Fruit fly (Drosophila melanogaster) whole organism, embryonic: ENCODE measurements around the gene Nulp1.

ENCODE experiments used
- Adf1 ChIP-seq: fragments of 200-800 bp; sonication (Bioruptor generic); IDR thresholded peaks from 2 replicates; pipeline ENCODE4 v1.3.6; 2022; ENCODE audit warnings: missing biosample characterization, missing genetic modification characterization
- Awh ChIP-seq: fragments of 200-800 bp; sonication (Bioruptor generic); IDR thresholded peaks from 2 replicates; pipeline ENCODE4, ENCODE4 v1.3.6; 2022; ENCODE audit warnings: missing biosample characterization, missing genetic modification characterization
- CG10209 ChIP-seq: fragments of 200-800 bp; sonication (Bioruptor generic); optimal IDR thresholded peaks from 3 replicates; lab custom pipeline; 2017; ENCODE audit warnings: missing biosample characterization, mild to moderate bottlenecking, missing genetic modification characterization, missing genetic modification reagents
- CG10565 ChIP-seq: fragments of 200-800 bp; sonication (Bioruptor generic); optimal IDR thresholded peaks from 3 replicates; lab custom pipeline; 2016; ENCODE audit warnings: missing biosample characterization, mild to moderate bottlenecking, missing genetic modification characterization
- CG10654 ChIP-seq: fragments of 200-800 bp; sonication (Bioruptor generic); optimal IDR thresholded peaks from 2 replicates; lab custom pipeline; 2016; ENCODE audit warnings: missing biosample characterization, missing genetic modification characterization
- CG11504 ChIP-seq: fragments of 200-800 bp; sonication (Bioruptor generic); optimal IDR thresholded peaks from 3 replicates; lab custom pipeline; 2019; ENCODE audit warnings: missing biosample characterization, mild to moderate bottlenecking, missing genetic modification characterization, moderate library complexity
- CG1233 ChIP-seq: fragments of 200-800 bp; sonication (Bioruptor generic); optimal IDR thresholded peaks from 4 replicates; lab custom pipeline; 2018; ENCODE audit warnings: missing biosample characterization, mild to moderate bottlenecking, missing genetic modification characterization
- CG13296 ChIP-seq: fragments of 200-800 bp; sonication (Bioruptor generic); optimal IDR thresholded peaks from 3 replicates; lab custom pipeline; 2018; ENCODE audit warnings: missing biosample characterization, mild to moderate bottlenecking, missing genetic modification characterization
- CG13424 ChIP-seq: fragments of 200-800 bp; sonication (Bioruptor generic); optimal IDR thresholded peaks from 2 replicates; lab custom pipeline; 2019; ENCODE audit warnings: missing biosample characterization, mild to moderate bottlenecking, missing genetic modification characterization, moderate library complexity
- CG14441 ChIP-seq: fragments of 200-800 bp; sonication (Bioruptor generic); IDR thresholded peaks from 2 replicates; pipeline ENCODE4 v1.3.6; 2022; ENCODE audit warnings: missing biosample characterization, missing genetic modification characterization
- CG17186 ChIP-seq: fragments of 200-800 bp; sonication (Bioruptor generic); optimal IDR thresholded peaks from 3 replicates; lab custom pipeline; 2017; ENCODE audit warnings: missing biosample characterization, missing genetic modification reagents, missing genetic modification characterization
- CG18262 ChIP-seq: fragments of 200-800 bp; optimal IDR thresholded peaks from 3 replicates; lab custom pipeline; 2019; ENCODE audit warnings: missing biosample characterization, mild to moderate bottlenecking, missing genetic modification characterization, moderate library complexity
- CG2202 ChIP-seq: fragments of 200-800 bp; sonication (Bioruptor generic); optimal IDR thresholded peaks from 2 replicates; lab custom pipeline; 2018; ENCODE audit warnings: missing biosample characterization, mild to moderate bottlenecking, missing genetic modification characterization
- CG2678 ChIP-seq: fragments of 200-800 bp; sonication (Bioruptor generic); optimal IDR thresholded peaks from 3 replicates; lab custom pipeline; 2019; ENCODE audit warnings: missing biosample characterization, mild to moderate bottlenecking, missing genetic modification characterization, moderate library complexity
- CG43689 ChIP-seq: fragments of 200-800 bp; sonication (Bioruptor generic); IDR thresholded peaks from 2 replicates; pipeline ENCODE4 v1.3.6; 2022; ENCODE audit warnings: missing biosample characterization, missing genetic modification characterization
- CG6272 ChIP-seq: fragments of 200-800 bp; sonication (Bioruptor generic); IDR thresholded peaks from 2 replicates; pipeline ENCODE4 v1.3.6; 2022; ENCODE audit warnings: missing biosample characterization, missing genetic modification characterization
- CG8388 ChIP-seq: fragments of 200-800 bp; sonication (Bioruptor generic); optimal IDR thresholded peaks from 2 replicates; lab custom pipeline; 2019; ENCODE audit warnings: missing biosample characterization, mild to moderate bottlenecking, missing genetic modification characterization, moderate library complexity
- CG9817 ChIP-seq: fragments of 200-800 bp; sonication (Bioruptor generic); optimal IDR thresholded peaks from 2 replicates; lab custom pipeline; 2018; ENCODE audit warnings: missing biosample characterization, mild to moderate bottlenecking, missing genetic modification characterization, moderate library complexity
- Doc3 ChIP-seq: fragments of 200-800 bp; sonication (Bioruptor generic); IDR thresholded peaks from 3 replicates; pipeline ENCODE4 v1.3.6; 2022; ENCODE audit warnings: missing biosample characterization, missing genetic modification characterization; ENCODE audit not compliant: partially characterized antibody
- GATAe ChIP-seq: fragments of 200-800 bp; sonication (Bioruptor generic); conservative IDR thresholded peaks from 2 replicates; pipeline ENCODE4 v1.3.6; 2022; ENCODE audit warnings: missing biosample characterization, missing genetic modification characterization
- HLHmδ ChIP-seq: fragments of 200-800 bp; sonication (Bioruptor generic); optimal IDR thresholded peaks from 2 replicates; lab custom pipeline; 2018; ENCODE audit warnings: missing biosample characterization, mild to moderate bottlenecking, missing genetic modification characterization, moderate library complexity
- Hmx ChIP-seq: fragments of 200-800 bp; sonication (Bioruptor generic); optimal IDR thresholded peaks from 2 replicates; lab custom pipeline; 2016; ENCODE audit warnings: missing biosample characterization, missing genetic modification characterization
- Hr51 ChIP-seq, 2 experiments: fragments of 200-800 bp; sonication (Bioruptor generic); optimal IDR thresholded peaks; 2 replicates in 1 of 2; 3 replicates in 1 of 2; lab custom pipeline; 2016 to 2018; ENCODE audit warnings: missing biosample characterization in 2 of 2, missing genetic modification characterization in 2 of 2, mild to moderate bottlenecking in 1 of 2, moderate library complexity in 1 of 2
- Kr ChIP-seq: fragments of 200-800 bp; sonication (Bioruptor generic); optimal IDR thresholded peaks from 2 replicates; lab custom pipeline; 2017; ENCODE audit warnings: missing biosample characterization, mild to moderate bottlenecking, missing genetic modification characterization
- Meics ChIP-seq: fragments of 200-800 bp; sonication (Bioruptor generic); optimal IDR thresholded peaks from 2 replicates; lab custom pipeline; 2017; ENCODE audit warnings: missing biosample characterization, mild to moderate bottlenecking, missing genetic modification characterization
- Neu2 ChIP-seq: fragments of 200-800 bp; sonication (Bioruptor generic); optimal IDR thresholded peaks from 3 replicates; lab custom pipeline; 2016; ENCODE audit warnings: missing biosample characterization, missing genetic modification characterization, borderline replicate concordance
- Nf-YB ChIP-seq: fragments of 200-800 bp; sonication (Bioruptor generic); optimal IDR thresholded peaks from 3 replicates; lab custom pipeline; 2019; ENCODE audit warnings: missing biosample characterization, mild to moderate bottlenecking, missing genetic modification characterization, moderate library complexity
- Pdp1 ChIP-seq, 2 experiments: fragments of 200-800 bp; sonication (Bioruptor generic); optimal IDR thresholded peaks; 3 replicates each; lab custom pipeline; 2016; ENCODE audit warnings: missing biosample characterization in 2 of 2, missing genetic modification characterization in 2 of 2, mild to moderate bottlenecking in 1 of 2, moderate library complexity in 1 of 2
- Sox100B ChIP-seq: fragments of 200-800 bp; sonication (Bioruptor generic); optimal IDR thresholded peaks from 3 replicates; lab custom pipeline; 2018; ENCODE audit warnings: missing biosample characterization, mild to moderate bottlenecking, missing genetic modification characterization
- Vsx1 ChIP-seq: fragments of 200-800 bp; sonication (Bioruptor generic); optimal IDR thresholded peaks from 2 replicates; lab custom pipeline; 2017; ENCODE audit warnings: missing biosample characterization, mild to moderate bottlenecking, missing genetic modification characterization, missing genetic modification reagents
- abd-A ChIP-seq: fragments of 200-800 bp; sonication (Bioruptor generic); optimal IDR thresholded peaks from 3 replicates; lab custom pipeline; 2019; ENCODE audit warnings: missing biosample characterization, mild to moderate bottlenecking, missing genetic modification characterization, moderate library complexity
- amos ChIP-seq: fragments of 200-800 bp; sonication (Bioruptor generic); IDR thresholded peaks from 2 replicates; pipeline ENCODE4 v1.3.6; 2022; ENCODE audit warnings: missing biosample characterization, missing genetic modification characterization; ENCODE audit not compliant: partially characterized antibody
- ash1 ChIP-seq: fragments of 200-800 bp; sonication (Bioruptor generic); optimal IDR thresholded peaks from 2 replicates; lab custom pipeline; 2018; ENCODE audit warnings: missing biosample characterization, mild to moderate bottlenecking, missing genetic modification characterization
- bcd ChIP-seq: fragments of 200-800 bp; sonication (Bioruptor generic); optimal IDR thresholded peaks from 2 replicates; lab custom pipeline; 2017; ENCODE audit warnings: missing biosample characterization, mild to moderate bottlenecking, missing genetic modification characterization
- br ChIP-seq: fragments of >200 bp; optimal IDR thresholded peaks from 2 replicates; lab custom pipeline; 2017
- caup ChIP-seq: fragments of 200-800 bp; sonication (Bioruptor generic); optimal IDR thresholded peaks from 3 replicates; lab custom pipeline; 2017; ENCODE audit warnings: missing biosample characterization, mild to moderate bottlenecking, missing genetic modification characterization, moderate library complexity; ENCODE audit not compliant: severe bottlenecking
- ems ChIP-seq: fragments of 200-800 bp; sonication (Bioruptor generic); optimal IDR thresholded peaks from 3 replicates; lab custom pipeline; 2016; ENCODE audit warnings: missing biosample characterization, missing genetic modification characterization
- gcm2 ChIP-seq: fragments of 200-800 bp; sonication (Bioruptor generic); optimal IDR thresholded peaks from 2 replicates; lab custom pipeline; 2016; ENCODE audit warnings: missing biosample characterization, missing genetic modification characterization
- gsb-n ChIP-seq: fragments of 200-800 bp; sonication (Bioruptor generic); optimal IDR thresholded peaks from 3 replicates; lab custom pipeline; 2018; ENCODE audit warnings: missing biosample characterization, mild to moderate bottlenecking, missing genetic modification characterization
- kni ChIP-seq: fragments of 200-800 bp; sonication (Bioruptor generic); optimal IDR thresholded peaks from 3 replicates; lab custom pipeline; 2017; ENCODE audit warnings: mild to moderate bottlenecking, missing biosample characterization, missing genetic modification reagents, missing genetic modification characterization
- lilli ChIP-seq: fragments of 200-800 bp; sonication (Bioruptor generic); optimal IDR thresholded peaks from 3 replicates; lab custom pipeline; 2016; ENCODE audit warnings: missing biosample characterization, missing genetic modification characterization
- nom ChIP-seq: fragments of 200-800 bp; sonication (Bioruptor generic); optimal IDR thresholded peaks from 2 replicates; lab custom pipeline; 2017; ENCODE audit warnings: missing biosample characterization, missing genetic modification characterization, mild to moderate bottlenecking, moderate library complexity, missing genetic modification reagents
- oc ChIP-seq: fragments of 200-800 bp; sonication (Bioruptor generic); optimal IDR thresholded peaks from 2 replicates; lab custom pipeline; 2018; ENCODE audit warnings: missing biosample characterization, mild to moderate bottlenecking, missing genetic modification characterization, moderate library complexity
- pho ChIP-seq: fragments of 200-800 bp; sonication (Bioruptor generic); optimal IDR thresholded peaks from 2 replicates; lab custom pipeline; 2016; ENCODE audit warnings: missing biosample characterization, missing genetic modification characterization
- sens ChIP-seq: fragments of 200-800 bp; sonication (Bioruptor generic); peaks from one replicate; lab custom pipeline; 2016; ENCODE audit warnings: missing biosample characterization, missing genetic modification characterization
- slp2 ChIP-seq: fragments of 200-800 bp; sonication (Bioruptor generic); optimal IDR thresholded peaks from 2 replicates; lab custom pipeline; 2016; ENCODE audit warnings: missing biosample characterization, missing genetic modification characterization
- sqz ChIP-seq: fragments of 200-800 bp; sonication (Bioruptor generic); optimal IDR thresholded peaks from 3 replicates; lab custom pipeline; 2018; ENCODE audit warnings: missing biosample characterization, mild to moderate bottlenecking, missing genetic modification characterization
- toy ChIP-seq: fragments of 200-800 bp; sonication (Bioruptor generic); IDR thresholded peaks from 2 replicates; pipeline ENCODE4 v1.3.6; 2022; ENCODE audit warnings: missing biosample characterization, missing genetic modification characterization
- usp ChIP-seq: fragments of >200 bp; optimal IDR thresholded peaks from 2 replicates; lab custom pipeline; 2017; ENCODE audit warnings: missing biosample characterization, missing genetic modification characterization
- vvl ChIP-seq: fragments of 200-800 bp; sonication (Bioruptor generic); IDR thresholded peaks from 2 replicates; pipeline ENCODE4 v1.3.6; 2022; ENCODE audit warnings: missing biosample characterization, missing genetic modification characterization

The Nulp1 gene

dm6 chr3L:8154544-8154943 lies 44.4 kb downstream of the Nulp1 start:
- no peak for TF ChIP-seq ems (GFP tag; lab: Kevin White, UChicago)
- TF ChIP-seq kni (GFP tag; lab: Kevin White, UChicago), result no peak
- TF ChIP-seq nom (GFP tag; lab: Kevin White, UChicago), result peak; percentile 62
- TF ChIP-seq amos, result no peak

DNA sequence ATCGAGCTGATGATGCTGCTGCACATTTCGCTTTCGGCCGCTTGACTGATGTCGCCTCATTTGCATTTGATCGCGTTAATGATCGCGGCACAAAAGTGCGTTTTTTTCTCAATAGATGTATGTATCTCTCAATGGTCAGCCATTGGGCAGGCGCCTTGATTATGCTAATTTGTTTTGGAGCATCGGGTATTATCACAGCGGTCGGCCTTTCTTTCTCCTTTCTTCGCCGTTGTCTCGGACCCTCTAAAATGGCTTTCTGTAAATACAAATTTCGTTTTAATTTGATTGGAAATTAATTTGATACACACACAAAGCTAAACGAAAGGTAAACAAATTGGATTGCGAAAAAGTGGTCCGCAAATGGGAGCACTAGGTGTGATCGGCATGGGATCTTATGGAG lies 45.2 kb downstream of the Nulp1 start:
- TF ChIP-seq CG17186 (no peak), usp (no peak), CG10565 (GFP tag; lab: Kevin White, UChicago) (no peak), br (lab: Kevin White, UChicago) (no peak), oc (tag; lab: Kevin White, UChicago) (peak; percentile 79), Neu2 (GFP tag; lab: Kevin White, UChicago) (no peak), vvl (GFP tag; lab: Robert Waterston, UW) (peak; percentile 79; the same call in 1 of the 2 replicates), Adf1 (GFP tag; lab: Robert Waterston, UW) (no peak), slp2 (no peak), CG18262 (tag; lab: Kevin White, UChicago) (no peak), Awh (GFP tag; lab: Robert Waterston, UW) (0 out of 2 replicates have a peak, but pooled peaks have one; percentile 5), gsb-n (tag; lab: Kevin White, UChicago) (peak; percentile 7), lilli (GFP tag; lab: Kevin White, UChicago) (no peak), Nf-YB (GFP tag; lab: Kevin White, UChicago) (no peak), Hmx (no peak), CG43689 (GFP tag; lab: Robert Waterston, UW) (no peak), HLHmδ (GFP tag; lab: Kevin White, UChicago) (no peak), Pdp1 (GFP tag; optimal IDR thresholded peaks at IDR 0.05; lab: Kevin White, UChicago) (peak in 1 of 2 experiments; percentile 44), toy (no peak), CG2678 (tag; lab: Kevin White, UChicago) (no peak), CG8388 (GFP tag; lab: Kevin White, UChicago) (no peak), CG10209 (GFP tag; lab: Kevin White, UChicago) (no peak), Kr (GFP tag; lab: Kevin White, UChicago) (no peak), caup (GFP tag; lab: Kevin White, UChicago) (no peak), sqz (GFP tag; lab: Kevin White, UChicago) (peak; percentile 27), GATAe (no peak), Vsx1 (GFP tag; lab: Kevin White, UChicago) (peak; percentile 8), abd-A (tag; lab: Kevin White, UChicago) (peak; percentile 59), CG13424 (no peak), kni (GFP tag; lab: Kevin White, UChicago) (no peak), Meics (GFP tag; lab: Kevin White, UChicago) (no peak)

dm6 chr3L:8156199-8156598 lies 46.0 kb downstream of the Nulp1 start:
- no peak for TF ChIP-seq pho (GFP tag; lab: Kevin White, UChicago)
- TF ChIP-seq CG11504 (tag; lab: Kevin White, UChicago), result peak; percentile 12
- no peak for TF ChIP-seq Sox100B (GFP tag; lab: Kevin White, UChicago)
- peak; percentile 57 for TF ChIP-seq sens (GFP tag; lab: Kevin White, UChicago)
- peak in 1 of 2 experiments; percentile 22 for TF ChIP-seq Hr51 (GFP tag; optimal IDR thresholded peaks at IDR 0.05; lab: Kevin White, UChicago)
- TF ChIP-seq bcd (GFP tag; lab: Kevin White, UChicago), result no peak
- no peak for TF ChIP-seq CG6272 (GFP tag; lab: Robert Waterston, UW)
- TF ChIP-seq Doc3 (GFP tag; lab: Robert Waterston, UW), result no peak
- no peak for TF ChIP-seq CG2202 (tag; lab: Kevin White, UChicago)
- TF ChIP-seq CG14441 (GFP tag; lab: Robert Waterston, UW), result peak; percentile 48; the same call in 1 of the 2 replicates
- no peak for TF ChIP-seq ash1 (GFP tag; lab: Kevin White, UChicago)
- no peak for TF ChIP-seq gcm2 (GFP tag; lab: Kevin White, UChicago)
- TF ChIP-seq CG13296, result no peak
- no peak for TF ChIP-seq CG10654 (GFP tag; lab: Kevin White, UChicago)
- no peak for TF ChIP-seq CG1233 (GFP tag; lab: Kevin White, UChicago)
- no peak for TF ChIP-seq CG9817 (tag; lab: Kevin White, UChicago)
